Fruit fly (Drosophila melanogaster): ENCODE measurements around the gene CG10300.

DNA sequence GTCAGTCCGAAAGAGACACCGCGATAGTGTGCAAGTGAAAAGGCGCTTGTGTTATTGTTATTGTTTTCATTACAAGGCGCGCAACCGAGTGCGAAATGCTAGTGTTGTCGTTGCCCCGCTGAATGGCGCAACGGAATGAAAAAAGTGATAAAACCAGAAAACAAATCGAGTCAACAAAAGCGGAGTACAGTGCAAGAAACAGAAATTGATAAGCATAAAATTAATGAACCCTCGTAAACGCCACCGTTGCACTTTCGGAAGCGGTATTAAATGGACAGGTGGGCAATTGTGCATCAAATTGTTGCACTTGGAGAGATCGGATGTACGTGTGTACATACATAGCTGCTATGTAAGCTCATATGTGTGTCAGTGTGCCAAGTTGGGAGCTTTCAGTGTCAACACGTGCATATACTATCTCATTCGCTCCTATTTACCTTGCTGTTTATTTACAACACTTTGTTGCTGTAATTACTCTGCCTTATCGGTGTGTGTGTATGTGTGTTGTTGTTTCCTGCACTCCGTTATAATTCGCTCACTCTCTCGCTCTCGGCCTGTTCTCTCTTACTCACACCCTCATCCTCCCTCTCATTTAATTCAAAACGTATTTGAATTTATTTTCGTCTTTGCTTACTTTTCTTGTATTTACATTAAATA lies 12.2 kb downstream of the CG10300 start:
- TF ChIP-seq psq (optimal IDR thresholded peaks at IDR 0.05) (no peak), ttk (optimal IDR thresholded peaks at IDR 0.05) (no peak), Sin3A (optimal IDR thresholded peaks at IDR 0.05) (no peak)
